Worm (Caenorhabditis elegans) whole organism, late embryonic: ENCODE results near the gene sfa-1.
A peak's percentile ranks its signal among the peaks of the same experiment; 100 is the strongest.

Experiments used
- C08G9.2 ChIP-seq: sonication (generic microtip); optimal IDR thresholded peaks from 2 replicates; lab custom pipeline; 2016; ENCODE audit warnings: mild to moderate bottlenecking, missing genetic modification characterization, moderate library complexity, missing compliant biosample characterization
- C38D4.7 ChIP-seq: fragments of 200-800 bp; sonication (Bioruptor generic); optimal IDR thresholded peaks from 2 replicates; lab custom pipeline; 2018; ENCODE audit warnings: mild to moderate bottlenecking, missing genetic modification characterization, moderate library complexity, missing compliant biosample characterization
- K02D7.2 ChIP-seq: sonication (generic microtip); optimal IDR thresholded peaks from 2 replicates; lab custom pipeline; 2017; ENCODE audit warnings: mild to moderate bottlenecking, missing genetic modification characterization, missing compliant biosample characterization
- K09A11.1 ChIP-seq: sonication (generic microtip); optimal IDR thresholded peaks from 2 replicates; lab custom pipeline; 2017; ENCODE audit warnings: antibody characterized with exemption, mild to moderate bottlenecking, missing genetic modification characterization, missing compliant biosample characterization; ENCODE audit not compliant: insufficient read depth
- T23F11.4 ChIP-seq: fragments of 200-800 bp; sonication (Bioruptor generic); optimal IDR thresholded peaks from 2 replicates; lab custom pipeline; 2018; ENCODE audit warnings: mild to moderate bottlenecking, missing genetic modification characterization, missing compliant biosample characterization
- ama-1 ChIP-seq: fragments of 150-350 bp; optimal IDR thresholded peaks from 2 replicates; lab custom pipeline; 2014
- ceh-14 ChIP-seq: sonication (generic microtip); optimal IDR thresholded peaks from 2 replicates; lab custom pipeline; 2016; ENCODE audit warnings: missing genotype, missing genetic modification characterization, missing compliant biosample characterization
- ceh-19 ChIP-seq: fragments of 200-800 bp; sonication (Bioruptor generic); optimal IDR thresholded peaks from 2 replicates; lab custom pipeline; 2018; ENCODE audit warnings: mild to moderate bottlenecking, missing genetic modification characterization, missing compliant biosample characterization
- ceh-22 ChIP-seq: sonication (generic microtip); optimal IDR thresholded peaks from 2 replicates; lab custom pipeline; 2017; ENCODE audit warnings: missing biosample characterization, missing genetic modification characterization
- ceh-24 ChIP-seq: sonication (generic microtip); optimal IDR thresholded peaks from 2 replicates; lab custom pipeline; 2016; ENCODE audit warnings: mild to moderate bottlenecking, missing genetic modification characterization, missing compliant biosample characterization
- ceh-31 ChIP-seq: sonication (generic microtip); optimal IDR thresholded peaks from 2 replicates; lab custom pipeline; 2016; ENCODE audit warnings: missing genetic modification characterization, missing compliant biosample characterization
- ceh-45 ChIP-seq: fragments of 200-800 bp; sonication (Bioruptor generic); IDR thresholded peaks from 2 replicates; pipeline ENCODE4 v1.3.6; 2022; ENCODE audit warnings: missing genetic modification reagents, missing genetic modification characterization, missing compliant biosample characterization
- elt-2 ChIP-seq: sonication (generic microtip); optimal IDR thresholded peaks from 2 replicates; lab custom pipeline; 2016; ENCODE audit warnings: missing genetic modification reagents, missing genetic modification characterization, missing compliant biosample characterization
- elt-4 ChIP-seq: sonication (generic microtip); optimal IDR thresholded peaks from 2 replicates; lab custom pipeline; 2016; ENCODE audit warnings: missing genetic modification characterization, missing compliant biosample characterization
- eyg-1 ChIP-seq: sonication (generic microtip); optimal IDR thresholded peaks from 2 replicates; lab custom pipeline; 2016; ENCODE audit warnings: missing genotype, missing genetic modification characterization, missing compliant biosample characterization
- fkh-10 ChIP-seq: fragments of 150-350 bp; optimal IDR thresholded peaks from 2 replicates; lab custom pipeline; 2014; ENCODE audit warnings: missing biosample characterization, missing genetic modification reagents, missing genetic modification characterization
- fkh-6 ChIP-seq: sonication (generic microtip); optimal IDR thresholded peaks from 2 replicates; lab custom pipeline; 2016; ENCODE audit warnings: missing genetic modification characterization, missing compliant biosample characterization
- gmeb-2 ChIP-seq: sonication (generic microtip); optimal IDR thresholded peaks from 2 replicates; lab custom pipeline; 2016; ENCODE audit warnings: missing genetic modification characterization, inconsistent platforms, missing compliant biosample characterization
- hlh-15 ChIP-seq: sonication (generic microtip); optimal IDR thresholded peaks from 2 replicates; lab custom pipeline; 2016; ENCODE audit warnings: missing genetic modification characterization, missing compliant biosample characterization
- hlh-6 ChIP-seq: sonication (generic microtip); optimal IDR thresholded peaks from 2 replicates; lab custom pipeline; 2016; ENCODE audit warnings: missing genotype, missing genetic modification characterization, missing compliant biosample characterization
- lim-6 ChIP-seq: sonication (generic microtip); optimal IDR thresholded peaks from 2 replicates; lab custom pipeline; 2016; ENCODE audit warnings: missing genetic modification characterization, missing compliant biosample characterization
- lin-11 ChIP-seq: fragments of 200-800 bp; sonication (Bioruptor generic); optimal IDR thresholded peaks from 2 replicates; lab custom pipeline; 2018; ENCODE audit warnings: mild to moderate bottlenecking, missing genetic modification characterization, missing compliant biosample characterization
- mec-3 ChIP-seq: sonication (generic microtip); optimal IDR thresholded peaks from 2 replicates; lab custom pipeline; 2016; ENCODE audit warnings: borderline replicate concordance, missing genetic modification characterization, missing compliant biosample characterization
- nfya-1 ChIP-seq: sonication (generic microtip); optimal IDR thresholded peaks from 2 replicates; lab custom pipeline; 2017; ENCODE audit warnings: missing genetic modification characterization, mild to moderate bottlenecking, missing compliant biosample characterization, antibody characterized with exemption, moderate library complexity
- npax-4 ChIP-seq: sonication (generic microtip); optimal IDR thresholded peaks from 2 replicates; lab custom pipeline; 2016; ENCODE audit warnings: missing genetic modification characterization, missing compliant biosample characterization
- odd-2 ChIP-seq: sonication (generic microtip); optimal IDR thresholded peaks from 2 replicates; lab custom pipeline; 2017; ENCODE audit warnings: antibody characterized with exemption, mild to moderate bottlenecking, missing genetic modification characterization, missing compliant biosample characterization
- pax-1 ChIP-seq: fragments of 150-350 bp; optimal IDR thresholded peaks from 2 replicates; lab custom pipeline; 2014; ENCODE audit warnings: missing biosample characterization, missing genetic modification characterization
- pha-2 ChIP-seq: sonication (generic microtip); optimal IDR thresholded peaks from 2 replicates; lab custom pipeline; 2017; ENCODE audit warnings: mild to moderate bottlenecking, missing genetic modification characterization, missing compliant biosample characterization
- pha-4 ChIP-seq: fragments of 150-350 bp; optimal IDR thresholded peaks from 2 replicates; lab custom pipeline; 2018; ENCODE audit warnings: missing biosample characterization, missing genetic modification reagents, missing genetic modification characterization
- ref-2 ChIP-seq: sonication (generic microtip); optimal IDR thresholded peaks from 2 replicates; lab custom pipeline; 2016; ENCODE audit warnings: missing genetic modification characterization, missing compliant biosample characterization
- sdc-2 ChIP-seq: sonication (generic microtip); optimal IDR thresholded peaks from 2 replicates; lab custom pipeline; 2016; ENCODE audit warnings: missing genotype, missing genetic modification characterization, missing compliant biosample characterization
- syd-9 ChIP-seq: sonication (generic microtip); optimal IDR thresholded peaks from 2 replicates; lab custom pipeline; 2016; ENCODE audit warnings: mild to moderate bottlenecking, missing genetic modification characterization, moderate library complexity, missing compliant biosample characterization
- tbx-2 ChIP-seq: sonication (generic microtip); optimal IDR thresholded peaks from 2 replicates; lab custom pipeline; 2016; ENCODE audit warnings: missing genetic modification characterization, missing compliant biosample characterization
- tbx-7 ChIP-seq: sonication (generic microtip); optimal IDR thresholded peaks from 2 replicates; lab custom pipeline; 2016; ENCODE audit warnings: missing genotype, missing genetic modification characterization, missing compliant biosample characterization
- ttx-3 ChIP-seq: sonication (generic microtip); optimal IDR thresholded peaks from 2 replicates; lab custom pipeline; 2016; ENCODE audit warnings: missing genetic modification reagents, missing genetic modification characterization, missing compliant biosample characterization
- unc-3 ChIP-seq, 2 experiments: fragments of 200-800 bp in 1 of 2; sonication (Bioruptor generic) in 1 of 2; sonication (generic microtip) in 1 of 2; conservative IDR thresholded peaks in 1 of 2; optimal IDR thresholded peaks in 1 of 2; 2 replicates each; pipeline versions ENCODE4 v1.3.6 to Lab custom; 2016 to 2022; ENCODE audit warnings: missing compliant biosample characterization in 2 of 2, missing genetic modification characterization in 2 of 2, missing genetic modification reagents in 1 of 2
- unc-42 ChIP-seq: sonication (generic microtip); optimal IDR thresholded peaks from 2 replicates; lab custom pipeline; 2016; ENCODE audit warnings: missing genotype, missing genetic modification characterization, missing compliant biosample characterization
- unc-86 ChIP-seq: sonication (generic microtip); optimal IDR thresholded peaks from 2 replicates; lab custom pipeline; 2016; ENCODE audit warnings: missing genetic modification characterization, missing compliant biosample characterization
- ztf-16 ChIP-seq: sonication (generic microtip); optimal IDR thresholded peaks from 2 replicates; lab custom pipeline; 2017; ENCODE audit warnings: missing genetic modification characterization, missing compliant biosample characterization

The sfa-1 gene

DNA sequence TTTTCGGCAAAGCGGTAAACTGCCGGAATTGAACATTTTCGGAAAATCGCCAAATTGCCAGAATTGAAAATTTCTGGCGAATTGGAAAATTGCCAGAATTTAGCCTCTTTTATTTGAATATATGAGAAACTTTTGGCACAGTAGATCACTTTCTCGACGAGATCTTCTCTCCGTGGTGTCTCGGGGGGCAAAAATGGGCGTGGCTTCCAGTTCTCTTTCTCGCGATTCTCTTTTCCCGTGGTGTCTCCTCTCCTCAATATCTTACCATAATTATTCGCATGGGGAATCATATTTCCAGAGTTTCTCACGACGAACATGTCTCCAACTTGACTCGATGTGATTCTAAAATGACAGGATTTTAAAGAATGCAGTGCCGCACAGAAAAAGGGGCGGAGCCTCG, 11.7 kb downstream of the sfa-1 start (continued):
- TF ChIP-seq unc-86 (tag; lab: Kevin White, UChicago) = no peak
- no peak for TF ChIP-seq unc-3 (GFP tag; conservative IDR thresholded peaks at IDR 0.05; lab: Robert Waterston, UW)
- TF ChIP-seq unc-3 (tag; optimal IDR thresholded peaks at IDR 0.05; lab: Kevin White, UChicago) = no peak
- no peak for TF ChIP-seq ceh-24 (tag; lab: Kevin White, UChicago)
- TF ChIP-seq sdc-2 (tag; lab: Kevin White, UChicago) = no peak
- TF ChIP-seq npax-4 = no peak
- peak; percentile 9 for TF ChIP-seq fkh-6
- no peak for TF ChIP-seq syd-9
- TF ChIP-seq mec-3 (tag; lab: Kevin White, UChicago) = no peak
- no peak for TF ChIP-seq C38D4.7
- no peak for TF ChIP-seq hlh-15 (tag; lab: Kevin White, UChicago)
- TF ChIP-seq unc-42 = no peak
- peak; percentile 7 for TF ChIP-seq lim-6 (tag; lab: Kevin White, UChicago)
- no peak for TF ChIP-seq T23F11.4 (GFP tag; lab: Kevin White, UChicago)
- TF ChIP-seq ttx-3 (tag; lab: Kevin White, UChicago) = no peak
- no peak for TF ChIP-seq fkh-10 (GFP tag; lab: Kevin White, UChicago)
- TF ChIP-seq K09A11.1 = no peak
- no peak for TF ChIP-seq ama-1
- TF ChIP-seq K02D7.2 (tag; lab: Kevin White, UChicago) = no peak
- no peak for TF ChIP-seq ceh-45 (GFP tag; lab: Robert Waterston, UW)
- TF ChIP-seq tbx-2 (tag; lab: Kevin White, UChicago) = peak; percentile 88
- TF ChIP-seq ceh-31 (tag; lab: Kevin White, UChicago) = peak; percentile 75
- no peak for TF ChIP-seq eyg-1
- TF ChIP-seq nfya-1 (tag; lab: Kevin White, UChicago) = no peak

DNA sequence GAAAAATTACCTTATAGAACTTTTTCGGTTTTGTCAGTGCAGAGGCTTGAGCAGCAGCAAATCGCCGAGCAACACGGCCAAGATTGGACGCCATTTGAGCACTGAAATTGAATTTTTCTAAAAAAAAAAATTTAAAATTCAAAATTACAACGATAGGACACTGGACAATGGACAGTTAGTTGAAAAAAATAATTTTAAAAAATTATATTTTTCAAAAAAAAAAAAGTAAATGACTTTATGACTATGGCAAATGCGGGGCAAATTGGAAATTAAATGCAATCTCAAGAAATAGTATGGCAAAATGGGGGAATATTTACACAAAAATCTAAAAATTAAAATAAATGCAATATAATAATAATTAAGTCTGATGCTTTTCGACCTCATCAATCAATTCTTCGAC, 14.6 kb downstream of the sfa-1 start, which contains the start of gene Y116A8C.27:
TSS of gene Y116A8C.27 (minus strand) at position 101 of the 400 bp plus-strand sequence.
- no peak for TF ChIP-seq C08G9.2 (tag; lab: Kevin White, UChicago)
- TF ChIP-seq pha-4 = no peak
- no peak for TF ChIP-seq gmeb-2 (tag; lab: Kevin White, UChicago)
- no peak for TF ChIP-seq syd-9
- TF ChIP-seq tbx-7 (tag; lab: Kevin White, UChicago) = no peak
- no peak for TF ChIP-seq hlh-6 (tag; lab: Kevin White, UChicago)
- no peak for TF ChIP-seq pha-2
- no peak for TF ChIP-seq ceh-14 (tag; lab: Kevin White, UChicago)
- no peak for TF ChIP-seq ztf-16 (tag; lab: Kevin White, UChicago)
- no peak for TF ChIP-seq pax-1 (tag; lab: Kevin White, UChicago)

DNA sequence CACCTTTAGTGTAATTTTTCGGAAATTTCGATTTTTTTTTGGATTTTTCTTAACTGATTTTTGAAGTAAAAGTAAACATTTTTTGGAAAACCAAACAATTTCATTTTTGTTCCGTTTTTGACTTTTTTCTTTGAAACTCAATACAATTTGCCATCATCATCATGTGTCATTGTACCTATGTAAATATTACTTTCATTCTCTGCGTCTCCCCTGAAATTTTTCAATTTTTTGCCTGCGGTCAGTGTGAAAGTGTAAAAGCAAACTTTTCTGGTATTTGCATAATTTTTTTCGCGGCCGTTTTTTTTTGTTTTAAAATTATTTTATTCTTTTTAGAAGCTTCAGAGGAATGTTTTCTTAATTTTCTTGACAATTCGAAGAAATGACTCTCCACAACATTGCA, 17.1 kb downstream of the sfa-1 start, which contains the start of gene Y116A8C.29:
TSS of gene Y116A8C.29 (plus strand) at position 328 of the 400 bp plus-strand sequence.
- TF ChIP-seq unc-86 (tag; lab: Kevin White, UChicago) (no peak), tbx-7 (tag; lab: Kevin White, UChicago) (no peak), lin-11 (tag; lab: Kevin White, UChicago) (no peak), K09A11.1 (no peak), lim-6 (tag; lab: Kevin White, UChicago) (no peak), elt-4 (tag; lab: Kevin White, UChicago) (no peak), odd-2 (tag; lab: Kevin White, UChicago) (no peak), elt-2 (tag; lab: Kevin White, UChicago) (no peak), syd-9 (no peak), ceh-22 (no peak), ref-2 (no peak), sdc-2 (tag; lab: Kevin White, UChicago) (no peak), hlh-15 (tag; lab: Kevin White, UChicago) (no peak), ceh-19 (GFP tag; lab: Kevin White, UChicago) (no peak)
